Worm (Caenorhabditis elegans) whole organism, early embryonic: ENCODE measurements around the gene M03A1.3.

Source experiments
- ama-1 ChIP-seq: fragments of 150-350 bp; optimal IDR thresholded peaks from 2 replicates; lab custom pipeline; 2014
- pes-1 ChIP-seq: fragments of 200-800 bp; sonication (Bioruptor generic); IDR thresholded peaks from 2 replicates; pipeline ENCODE4 v1.3.6; 2022; ENCODE audit warnings: missing genetic modification reagents, missing genetic modification characterization, missing compliant biosample characterization
- tbx-37 ChIP-seq: fragments of 200-800 bp; sonication (Bioruptor generic); conservative IDR thresholded peaks from 2 replicates; pipeline ENCODE4 v1.3.6; 2022; ENCODE audit warnings: missing genetic modification reagents, missing genetic modification characterization, missing compliant biosample characterization

DNA sequence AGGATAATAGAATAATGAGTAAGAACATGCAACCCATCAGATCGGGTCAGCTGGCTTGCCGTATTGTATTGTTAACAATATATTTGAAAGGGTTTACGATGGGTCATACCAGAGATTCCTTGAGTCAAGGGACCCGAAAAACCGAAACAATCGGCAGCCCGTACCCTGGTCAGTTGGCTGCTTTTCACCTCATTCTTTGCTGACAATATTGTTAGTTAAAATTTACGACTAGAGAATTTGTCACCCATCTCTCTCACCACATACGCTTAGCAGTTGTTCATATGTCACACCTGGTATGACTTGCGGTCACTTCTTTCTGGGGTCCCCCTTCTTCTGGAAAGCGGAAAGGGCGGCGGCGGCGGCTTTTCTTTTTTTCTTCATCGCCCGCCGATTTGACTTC lies 23.5 kb downstream of the M03A1.3 start:
- no peak for TF ChIP-seq ama-1 (lab: Kevin White, UChicago)
- no peak for TF ChIP-seq tbx-37 (GFP tag; lab: Robert Waterston, UW)
- TF ChIP-seq pes-1 (GFP tag; lab: Robert Waterston, UW), result 0 out of 2 replicates have a peak, but pooled peaks have one; percentile 26
